Worm (Caenorhabditis elegans) whole organism, L4/young adult: ENCODE data around the gene pyp-1.

ENCODE experiments used
- dao-5 ChIP-seq: sonication (generic microtip); optimal IDR thresholded peaks from 2 replicates; lab custom pipeline; 2016; ENCODE audit warnings: missing genotype, missing genetic modification characterization, moderate library complexity, missing compliant biosample characterization
- him-1 ChIP-seq: sonication (generic microtip); optimal IDR thresholded peaks from 2 replicates; lab custom pipeline; 2016; ENCODE audit warnings: missing genotype, missing genetic modification reagents, missing genetic modification characterization, missing compliant biosample characterization

DNA sequence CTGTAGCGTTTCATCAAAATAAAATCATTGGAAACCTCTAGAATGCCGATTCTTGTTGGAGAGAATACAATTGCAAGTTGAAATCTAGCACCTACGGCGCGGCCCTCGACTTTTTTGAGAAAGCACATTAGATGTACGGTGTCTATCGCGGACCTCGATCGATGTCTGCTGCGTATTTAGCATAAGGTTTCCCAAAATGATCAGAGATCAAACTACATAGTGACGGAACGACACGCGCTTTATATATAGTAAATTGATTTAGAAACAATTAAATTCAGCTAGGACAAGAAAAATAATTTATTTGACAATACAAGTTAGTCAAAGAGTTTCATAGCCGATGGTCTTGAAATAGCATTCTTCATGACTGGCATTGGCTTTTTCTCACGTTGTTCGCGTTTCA, 27.4 kb upstream of the pyp-1 start:
- no peak for TF ChIP-seq him-1 (tag; lab: Kevin White, UChicago)
- TF ChIP-seq dao-5 (tag; lab: Kevin White, UChicago): no peak
